Worm (Caenorhabditis elegans) whole organism, late embryonic: ENCODE results near the gene Y41E3.19.
"Not testable (repeated sequence)": the region's sequence is repeated elsewhere in the genome, so short reads cannot be mapped to it uniquely, and the experiment has no call there.

Experiments used
- C08G9.2 ChIP-seq: sonication (generic microtip); optimal IDR thresholded peaks from 2 replicates; lab custom pipeline; 2016; ENCODE audit warnings: mild to moderate bottlenecking, missing genetic modification characterization, moderate library complexity, missing compliant biosample characterization
- Y22D7AL.16 ChIP-seq: sonication (generic microtip); optimal IDR thresholded peaks from 2 replicates; lab custom pipeline; 2016; ENCODE audit warnings: missing genetic modification characterization, missing compliant biosample characterization
- ama-1 ChIP-seq: fragments of 150-350 bp; optimal IDR thresholded peaks from 2 replicates; lab custom pipeline; 2014
- ceh-18 ChIP-seq: sonication (generic microtip); optimal IDR thresholded peaks from 2 replicates; lab custom pipeline; 2016; ENCODE audit warnings: missing genetic modification characterization, missing compliant biosample characterization
- ceh-2 ChIP-seq: sonication (generic microtip); optimal IDR thresholded peaks from 2 replicates; lab custom pipeline; 2016; ENCODE audit warnings: missing genotype, missing genetic modification characterization, missing compliant biosample characterization
- ceh-22 ChIP-seq: sonication (generic microtip); optimal IDR thresholded peaks from 2 replicates; lab custom pipeline; 2017; ENCODE audit warnings: missing biosample characterization, missing genetic modification characterization
- ceh-30 ChIP-seq: fragments of 150-350 bp; optimal IDR thresholded peaks from 2 replicates; lab custom pipeline; 2014; ENCODE audit warnings: missing biosample characterization, missing genetic modification characterization
- ceh-31 ChIP-seq: sonication (generic microtip); optimal IDR thresholded peaks from 2 replicates; lab custom pipeline; 2016; ENCODE audit warnings: missing genetic modification characterization, missing compliant biosample characterization
- ceh-45 ChIP-seq: fragments of 200-800 bp; sonication (Bioruptor generic); IDR thresholded peaks from 2 replicates; pipeline ENCODE4 v1.3.6; 2022; ENCODE audit warnings: missing genetic modification reagents, missing genetic modification characterization, missing compliant biosample characterization
- ceh-6 ChIP-seq: fragments of 200-800 bp; sonication (Bioruptor generic); optimal IDR thresholded peaks from 2 replicates; lab custom pipeline; 2018; ENCODE audit warnings: mild to moderate bottlenecking, missing genetic modification characterization, missing compliant biosample characterization
- ceh-9 ChIP-seq: sonication (generic microtip); optimal IDR thresholded peaks from 2 replicates; lab custom pipeline; 2016; ENCODE audit warnings: mild to moderate bottlenecking, missing genetic modification characterization, inconsistent platforms, missing compliant biosample characterization
- elt-2 ChIP-seq: sonication (generic microtip); optimal IDR thresholded peaks from 2 replicates; lab custom pipeline; 2016; ENCODE audit warnings: missing genetic modification reagents, missing genetic modification characterization, missing compliant biosample characterization
- elt-4 ChIP-seq: sonication (generic microtip); optimal IDR thresholded peaks from 2 replicates; lab custom pipeline; 2016; ENCODE audit warnings: missing genetic modification characterization, missing compliant biosample characterization
- fax-1 ChIP-seq: sonication (generic microtip); optimal IDR thresholded peaks from 2 replicates; lab custom pipeline; 2016; ENCODE audit warnings: missing genotype, missing genetic modification characterization, missing compliant biosample characterization
- fkh-6 ChIP-seq: sonication (generic microtip); optimal IDR thresholded peaks from 2 replicates; lab custom pipeline; 2016; ENCODE audit warnings: missing genetic modification characterization, missing compliant biosample characterization
- gmeb-2 ChIP-seq: sonication (generic microtip); optimal IDR thresholded peaks from 2 replicates; lab custom pipeline; 2016; ENCODE audit warnings: missing genetic modification characterization, inconsistent platforms, missing compliant biosample characterization
- hlh-13 ChIP-seq: fragments of 200-800 bp; sonication (Bioruptor generic); optimal IDR thresholded peaks from 2 replicates; lab custom pipeline; 2018; ENCODE audit warnings: mild to moderate bottlenecking, missing genetic modification characterization, missing compliant biosample characterization
- hlh-6 ChIP-seq: sonication (generic microtip); optimal IDR thresholded peaks from 2 replicates; lab custom pipeline; 2016; ENCODE audit warnings: missing genotype, missing genetic modification characterization, missing compliant biosample characterization
- lim-6 ChIP-seq: sonication (generic microtip); optimal IDR thresholded peaks from 2 replicates; lab custom pipeline; 2016; ENCODE audit warnings: missing genetic modification characterization, missing compliant biosample characterization
- madf-2 ChIP-seq: sonication (generic microtip); optimal IDR thresholded peaks from 2 replicates; lab custom pipeline; 2017; ENCODE audit warnings: missing genetic modification characterization, missing compliant biosample characterization
- nfya-1 ChIP-seq: sonication (generic microtip); optimal IDR thresholded peaks from 2 replicates; lab custom pipeline; 2017; ENCODE audit warnings: missing genetic modification characterization, mild to moderate bottlenecking, missing compliant biosample characterization, antibody characterized with exemption, moderate library complexity
- nhr-11 ChIP-seq: fragments of 150-350 bp; optimal IDR thresholded peaks from 2 replicates; lab custom pipeline; 2014; ENCODE audit warnings: missing biosample characterization, missing genetic modification characterization
- odd-2 ChIP-seq: sonication (generic microtip); optimal IDR thresholded peaks from 2 replicates; lab custom pipeline; 2017; ENCODE audit warnings: antibody characterized with exemption, mild to moderate bottlenecking, missing genetic modification characterization, missing compliant biosample characterization
- pag-3 ChIP-seq: sonication (generic microtip); optimal IDR thresholded peaks from 2 replicates; lab custom pipeline; 2016; ENCODE audit warnings: missing compliant biosample characterization, missing genetic modification characterization, borderline replicate concordance
- pat-9 ChIP-seq: fragments of 200-800 bp; sonication (Bioruptor generic); optimal IDR thresholded peaks from 2 replicates; lab custom pipeline; 2018; ENCODE audit warnings: mild to moderate bottlenecking, missing genetic modification characterization, moderate library complexity, missing compliant biosample characterization
- pha-2 ChIP-seq: sonication (generic microtip); optimal IDR thresholded peaks from 2 replicates; lab custom pipeline; 2017; ENCODE audit warnings: mild to moderate bottlenecking, missing genetic modification characterization, missing compliant biosample characterization
- ref-2 ChIP-seq: sonication (generic microtip); optimal IDR thresholded peaks from 2 replicates; lab custom pipeline; 2016; ENCODE audit warnings: missing genetic modification characterization, missing compliant biosample characterization
- rnt-1 ChIP-seq: sonication (generic microtip); optimal IDR thresholded peaks from 2 replicates; lab custom pipeline; 2016; ENCODE audit warnings: missing genetic modification characterization, missing compliant biosample characterization
- sox-2 ChIP-seq: fragments of 200-800 bp; sonication (Bioruptor generic); IDR thresholded peaks from 2 replicates; pipeline ENCODE4 v1.3.6; 2022; ENCODE audit warnings: missing genetic modification reagents, missing genetic modification characterization, missing compliant biosample characterization
- unc-3 ChIP-seq, 2 experiments: fragments of 200-800 bp in 1 of 2; sonication (Bioruptor generic) in 1 of 2; sonication (generic microtip) in 1 of 2; conservative IDR thresholded peaks in 1 of 2; optimal IDR thresholded peaks in 1 of 2; 2 replicates each; pipeline versions ENCODE4 v1.3.6 to Lab custom; 2016 to 2022; ENCODE audit warnings: missing compliant biosample characterization in 2 of 2, missing genetic modification characterization in 2 of 2, missing genetic modification reagents in 1 of 2
- zip-5 ChIP-seq: sonication (generic microtip); optimal IDR thresholded peaks from 2 replicates; lab custom pipeline; 2016; ENCODE audit warnings: missing genetic modification characterization, missing compliant biosample characterization

The Y41E3.19 gene

DNA sequence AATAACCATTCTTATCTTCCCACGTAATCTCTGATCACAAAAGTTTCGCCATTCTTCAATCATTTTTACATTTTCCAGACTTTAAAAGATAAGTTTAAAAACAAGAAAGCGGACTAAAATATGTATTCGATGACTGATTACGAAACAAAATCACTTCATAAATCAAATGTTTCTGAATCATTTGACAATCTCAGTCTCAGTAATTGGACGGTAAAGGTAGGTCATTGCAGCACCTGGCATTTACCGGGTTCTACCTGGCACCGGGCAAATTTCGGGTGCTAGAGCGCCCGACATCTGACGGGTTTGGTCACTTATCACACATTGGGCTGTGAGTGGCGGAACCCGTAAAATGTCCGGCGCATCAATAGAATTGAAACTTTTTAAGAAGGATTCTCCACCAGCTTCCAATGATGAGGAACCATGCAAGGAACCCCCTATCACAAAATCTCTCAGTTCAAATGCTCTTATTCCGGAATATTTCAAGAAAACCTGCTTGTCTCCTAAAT lies at the start of gene Y41E3.19:
Y41E3.19 (plus strand) TSS at position 51 of the 506 bp plus-strand sequence.
- TF ChIP-seq lim-6 (tag; lab: Kevin White, UChicago) (no peak), ceh-6 (GFP tag; lab: Kevin White, UChicago) (no peak), elt-2 (tag; lab: Kevin White, UChicago) (no peak)

- TF ChIP-seq rnt-1, ceh-2, odd-2 (tag; lab: Kevin White, UChicago): not testable (repeated sequence)
Measured at ce11 chrIV:15006494-15006893, 49.4 kb upstream of the Y41E3.19 start, which contains the start of gene Y41E3.6. TSS of gene Y41E3.6 (plus strand) at chrIV:15006794.

DNA sequence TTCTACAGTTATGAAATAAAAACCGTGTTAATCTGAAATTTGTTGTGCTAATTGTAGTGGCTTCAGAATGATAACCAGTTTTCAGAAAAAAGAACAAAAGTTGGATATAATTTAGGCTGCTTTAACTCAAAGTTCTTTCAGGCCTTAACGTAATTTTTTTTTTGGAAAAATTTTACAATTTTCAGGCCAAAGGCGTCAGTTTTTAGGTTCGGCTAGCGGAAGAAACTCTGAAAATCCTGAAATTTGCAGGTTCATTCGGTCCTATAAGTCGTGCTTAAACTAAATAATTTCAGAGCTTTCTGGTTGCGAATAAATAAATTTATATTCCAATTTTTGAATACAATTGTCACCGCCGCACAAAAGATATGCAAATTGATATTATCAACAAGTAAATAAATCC lies 47.7 kb upstream of the Y41E3.19 start:
- TF ChIP-seq pha-2 (tag; lab: Kevin White, UChicago) = no peak
- no peak for TF ChIP-seq ceh-18
- TF ChIP-seq elt-4 (tag; lab: Kevin White, UChicago) = no peak
- no peak for TF ChIP-seq fax-1
- no peak for TF ChIP-seq ceh-30 (tag; lab: Kevin White, UChicago)
- no peak for TF ChIP-seq pat-9 (tag; lab: Kevin White, UChicago)
- TF ChIP-seq ceh-22 (tag; lab: Kevin White, UChicago) = no peak
- TF ChIP-seq lim-6 (tag; lab: Kevin White, UChicago) = no peak
- no peak for TF ChIP-seq fkh-6
- TF ChIP-seq pag-3 (tag; lab: Kevin White, UChicago) = no peak
- no peak for TF ChIP-seq hlh-13 (GFP tag; lab: Kevin White, UChicago)
- no peak for TF ChIP-seq madf-2 (tag; lab: Kevin White, UChicago)

- no peak for TF ChIP-seq C08G9.2 (tag; lab: Kevin White, UChicago)
- TF ChIP-seq ref-2 = no peak
- no peak for TF ChIP-seq unc-3 (GFP tag; conservative IDR thresholded peaks at IDR 0.05; lab: Robert Waterston, UW)
- TF ChIP-seq unc-3 (tag; optimal IDR thresholded peaks at IDR 0.05; lab: Kevin White, UChicago) = no peak
- no peak for TF ChIP-seq fax-1
- TF ChIP-seq hlh-13 (GFP tag; lab: Kevin White, UChicago) = no peak
- TF ChIP-seq hlh-6 = no peak
- no peak for TF ChIP-seq gmeb-2
- no peak for TF ChIP-seq ama-1 (lab: Kevin White, UChicago)
Measured at ce11 chrIV:15011169-15011568, 44.8 kb upstream of the Y41E3.19 start.

DNA sequence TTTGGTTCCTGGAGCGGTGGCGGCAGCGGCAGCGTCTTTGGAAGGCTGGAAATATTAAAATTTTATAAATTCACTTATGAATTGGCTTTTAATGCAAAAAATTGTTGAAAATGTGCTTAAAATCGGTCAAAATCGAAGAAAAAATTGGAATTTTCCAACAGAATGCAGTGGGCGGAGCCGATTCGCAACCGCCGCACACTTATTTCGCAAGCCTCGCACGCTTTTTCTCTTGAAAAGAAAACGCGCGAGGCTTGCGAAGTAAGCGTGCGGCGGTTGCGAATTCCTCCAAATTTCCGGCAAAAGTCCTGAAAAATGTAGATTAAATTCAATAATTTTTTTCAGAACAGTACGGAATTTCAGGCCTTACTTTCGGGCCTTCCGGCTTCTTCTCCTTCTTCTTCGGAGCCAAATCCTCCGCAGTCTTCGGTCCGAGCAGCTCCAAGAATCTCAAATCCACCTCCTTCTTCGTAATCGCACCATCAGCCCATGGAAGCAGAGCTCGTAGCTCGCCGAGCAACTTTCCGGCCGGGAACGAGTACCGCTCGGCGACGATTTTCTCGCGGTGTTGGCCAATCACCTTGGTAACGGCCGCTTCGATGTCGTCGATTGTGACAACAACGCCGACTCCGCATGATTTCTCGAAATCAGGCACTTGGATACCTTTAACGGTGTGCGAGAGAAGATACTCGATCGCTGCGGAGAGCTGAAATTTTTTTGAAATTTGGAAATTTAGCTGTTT lies 43.6 kb upstream of the Y41E3.19 start:
- no peak for TF ChIP-seq elt-4 (tag; lab: Kevin White, UChicago)
- TF ChIP-seq ref-2 = no peak
- TF ChIP-seq gmeb-2 = no peak
- TF ChIP-seq ceh-45 (GFP tag; lab: Robert Waterston, UW) = no peak
- no peak for TF ChIP-seq nhr-11
- no peak for TF ChIP-seq ceh-31 (tag; lab: Kevin White, UChicago)
- TF ChIP-seq zip-5 = no peak
- TF ChIP-seq madf-2 (tag; lab: Kevin White, UChicago) = no peak
- no peak for TF ChIP-seq Y22D7AL.16 (tag; lab: Kevin White, UChicago)
- TF ChIP-seq fax-1 = no peak
- TF ChIP-seq sox-2 (GFP tag; lab: Robert Waterston, UW) = no peak

DNA sequence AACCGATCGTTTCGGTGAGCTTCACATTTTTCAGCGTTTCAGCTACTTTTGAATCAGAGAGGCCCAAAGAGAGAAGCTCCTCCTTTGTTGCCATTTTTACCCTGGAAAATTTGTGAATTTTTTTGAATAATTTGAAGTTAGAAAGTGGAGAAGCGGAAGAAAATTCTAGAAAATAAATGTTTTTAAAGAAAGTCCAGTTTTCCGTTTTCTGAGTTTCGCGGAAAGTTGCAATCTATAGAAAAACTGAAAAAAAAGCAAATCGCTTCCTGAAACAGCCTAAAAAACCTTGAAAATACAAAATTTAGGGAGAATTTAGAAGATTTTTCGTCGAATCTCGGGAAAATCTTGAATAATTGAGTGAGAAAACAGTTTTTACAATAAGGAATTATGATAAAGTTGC lies 42.8 kb upstream of the Y41E3.19 start, which contains the start of gene qars-1:
qars-1 (minus strand) TSS at position 101 of the 400 bp plus-strand sequence.
- TF ChIP-seq ceh-9 (tag; lab: Kevin White, UChicago) (no peak), elt-4 (tag; lab: Kevin White, UChicago) (no peak), fkh-6 (no peak), elt-2 (tag; lab: Kevin White, UChicago) (no peak), nfya-1 (tag; lab: Kevin White, UChicago) (no peak), zip-5 (no peak), ceh-22 (tag; lab: Kevin White, UChicago) (no peak), pha-2 (tag; lab: Kevin White, UChicago) (no peak)
